Worm (Caenorhabditis elegans): ENCODE data around the gene F49C5.12.
A peak's percentile ranks its signal among the peaks of the same experiment; 100 is the strongest.

Gene F49C5.12

ce11 chrII:12560210-12560609, at the start of gene F49C5.12:
TSS of gene F49C5.12 (minus strand) at chrII:12560310.
- no peak for TF ChIP-seq nhr-6 (tag; optimal IDR thresholded peaks at IDR 0.05)

DNA sequence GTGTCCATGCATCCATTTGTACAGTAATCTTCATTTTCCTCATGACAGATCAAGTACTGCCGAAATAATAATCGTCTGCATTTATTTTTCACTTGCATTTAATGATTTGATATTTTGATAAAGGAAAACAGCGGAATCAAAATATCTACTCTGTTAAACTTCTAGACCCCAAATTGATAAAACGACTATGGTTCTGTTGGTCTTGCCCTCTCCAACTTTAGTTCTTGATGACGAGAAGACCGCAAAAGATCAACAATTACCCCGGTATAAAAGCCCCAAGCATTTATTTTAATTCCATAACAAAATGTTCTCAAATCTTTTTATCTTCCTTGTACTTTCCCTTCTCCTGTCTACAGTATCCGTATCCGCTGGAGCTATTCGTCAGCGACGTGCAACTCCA, 48.5 kb upstream of the F49C5.12 start, which contains the start of gene Y38E10A.9:
TSS of gene Y38E10A.9 (plus strand) at position 301 of the 400 bp plus-strand sequence.
- TF ChIP-seq lin-38 (GFP tag; IDR thresholded peaks at IDR 0.05), result no peak
- TF ChIP-seq duxl-1 (tag; optimal IDR thresholded peaks at IDR 0.05; ENCODE audit: poor library complexity), result no peak
- no peak for TF ChIP-seq zag-1 (tag; optimal IDR thresholded peaks at IDR 0.05)
- no peak for TF ChIP-seq Y105C5A.15 (GFP tag; IDR thresholded peaks at IDR 0.05)
- TF ChIP-seq daf-12 (tag; optimal IDR thresholded peaks at IDR 0.05), result no peak
- no peak for TF ChIP-seq gei-8 (GFP tag; optimal IDR thresholded peaks at IDR 0.05)
- TF ChIP-seq D1046.2 (GFP tag; IDR thresholded peaks at IDR 0.05), result no peak
- TF ChIP-seq unc-130 (GFP tag; optimal IDR thresholded peaks at IDR 0.05), result no peak
- no peak for TF ChIP-seq nhr-111 (GFP tag; optimal IDR thresholded peaks at IDR 0.05)
- no peak for TF ChIP-seq dpl-1 (GFP tag; optimal IDR thresholded peaks at IDR 0.05)
- no peak for TF ChIP-seq unc-62 (GFP tag; optimal IDR thresholded peaks at IDR 0.05 in 1 of 2)
- no peak for TF ChIP-seq unc-62 (tag; optimal IDR thresholded peaks at IDR 0.05)
- TF ChIP-seq nhr-11 (tag; optimal IDR thresholded peaks at IDR 0.05), result no peak
- TF ChIP-seq dmd-8 (GFP tag; IDR thresholded peaks at IDR 0.05), result no peak
- TF ChIP-seq daf-8 (GFP tag; IDR thresholded peaks at IDR 0.05), result no peak
- no peak for TF ChIP-seq nhr-42 (GFP tag; IDR thresholded peaks at IDR 0.05)
- TF ChIP-seq lin-39 (tag; optimal IDR thresholded peaks at IDR 0.05), result no peak
- no peak for TF ChIP-seq nhr-6 (tag; optimal IDR thresholded peaks at IDR 0.05)
- no peak for TF ChIP-seq set-16 (GFP tag; IDR thresholded peaks at IDR 0.05)
- no peak for TF ChIP-seq jun-1 (tag; optimal IDR thresholded peaks at IDR 0.05)
- no peak for TF ChIP-seq ces-1 (GFP tag; optimal IDR thresholded peaks at IDR 0.05)

ce11 chrII:12606900-12607299, 46.8 kb upstream of the F49C5.12 start, which contains the start of gene Y38E10A.8:
TSS of gene Y38E10A.8 (plus strand) at chrII:12607200.
- TF ChIP-seq unc-62 (GFP tag; optimal IDR thresholded peaks at IDR 0.05 in 1 of 2) (peak in 1 of 2 experiments; percentile 27), unc-62 (tag; optimal IDR thresholded peaks at IDR 0.05) (no peak), unc-39 (tag; optimal IDR thresholded peaks at IDR 0.05) (no peak), aha-1 (tag) (no peak), lim-7 (GFP tag; IDR thresholded peaks at IDR 0.05) (no peak)

DNA sequence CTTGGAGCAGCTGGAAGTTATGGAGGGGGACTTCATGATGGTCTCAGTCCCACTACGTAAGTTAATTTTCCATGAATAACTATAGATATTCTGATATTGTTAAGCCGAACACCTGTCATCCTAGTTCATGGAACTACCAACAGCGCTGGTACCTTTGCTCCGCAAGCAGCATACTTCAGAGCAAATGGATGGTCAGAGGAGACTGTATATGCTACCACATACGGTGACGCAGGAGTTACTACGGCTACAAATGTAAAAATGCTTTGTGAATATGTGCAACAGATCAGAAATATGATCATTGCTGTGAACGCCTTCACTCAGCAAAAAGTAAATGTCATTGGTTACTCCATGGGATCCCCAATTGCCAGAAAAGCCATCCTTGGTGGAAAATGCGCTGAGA, 46.0 kb upstream of the F49C5.12 start:
- TF ChIP-seq unc-62 (GFP tag; optimal IDR thresholded peaks at IDR 0.05 in 1 of 2) (peak in 1 of 2 experiments; percentile 96), unc-62 (tag; optimal IDR thresholded peaks at IDR 0.05) (no peak), F10B5.3 (tag; optimal IDR thresholded peaks at IDR 0.05) (no peak), lin-39 (tag; optimal IDR thresholded peaks at IDR 0.05) (no peak), nhr-76 (tag; optimal IDR thresholded peaks at IDR 0.05) (no peak), nhr-25 (tag; optimal IDR thresholded peaks at IDR 0.05; ENCODE audit: borderline replicate concordance, insufficient read depth) (no peak), skn-1 (tag; optimal IDR thresholded peaks at IDR 0.05) (no peak), unc-39 (tag; optimal IDR thresholded peaks at IDR 0.05) (no peak), hlh-30 (tag; optimal IDR thresholded peaks at IDR 0.05; ENCODE audit: insufficient read depth) (no peak), F26F4.8 (GFP tag; conservative IDR thresholded peaks at IDR 0.05) (no peak), nhr-6 (tag; optimal IDR thresholded peaks at IDR 0.05) (no peak), jun-1 (tag; optimal IDR thresholded peaks at IDR 0.05) (no peak), tra-1 (GFP tag; IDR thresholded peaks at IDR 0.05) (no peak), ceh-32 (tag; optimal IDR thresholded peaks at IDR 0.05; ENCODE audit: poor library complexity) (no peak), Y105C5A.15 (GFP tag; IDR thresholded peaks at IDR 0.05) (0 out of 2 replicates have a peak, but pooled peaks have one; percentile 19), fkh-10 (GFP tag; optimal IDR thresholded peaks at IDR 0.05) (no peak)

Data from whole organism, L4 larva.